Fruit fly (Drosophila melanogaster): ENCODE data around the gene CG7369.

CG7369 gene

dm6 chr3L:22727739-22728335 is 13.8 kb upstream of the CG7369 start, which contains the start of the genes CG14450 and CG11367 (continued):
- TF ChIP-seq Opbp (GFP tag; IDR thresholded peaks at IDR 0.05; ENCODE audit: partially characterized antibody), result peak; percentile 36; the same call in 1 of the 3 replicates
- no peak for TF ChIP-seq CG4854 (GFP tag; optimal IDR thresholded peaks at IDR 0.05)
- TF ChIP-seq CG2116 (GFP tag; optimal IDR thresholded peaks at IDR 0.05), result peak; percentile 75
- no peak for TF ChIP-seq zf30C (GFP tag; optimal IDR thresholded peaks at IDR 0.05)
- TF ChIP-seq CkIIα-i1 (GFP tag; IDR thresholded peaks at IDR 0.05), result no peak
- peak; percentile 7 for TF ChIP-seq CG11723 (GFP tag; optimal IDR thresholded peaks at IDR 0.05)
- no peak for TF ChIP-seq CG11695 (GFP tag; IDR thresholded peaks at IDR 0.05)
- TF ChIP-seq CG6272 (GFP tag; IDR thresholded peaks at IDR 0.05), result no peak
- TF ChIP-seq Oaz (GFP tag; IDR thresholded peaks at IDR 0.05), result no peak
- no peak for TF ChIP-seq fd3F (GFP tag; optimal IDR thresholded peaks at IDR 0.05)
- no peak for TF ChIP-seq z (GFP tag; IDR thresholded peaks at IDR 0.05)
- no peak for TF ChIP-seq CG14667 (GFP tag; IDR thresholded peaks at IDR 0.05)
- TF ChIP-seq Xrp1 (GFP tag; IDR thresholded peaks at IDR 0.05), result peak; percentile 29; the same call in 1 of the 2 replicates
- no peak for TF ChIP-seq en (GFP tag; optimal IDR thresholded peaks at IDR 0.05)
- TF ChIP-seq br (optimal IDR thresholded peaks at IDR 0.05), result no peak
- no peak for TF ChIP-seq al (GFP tag; IDR thresholded peaks at IDR 0.05)
- TF ChIP-seq mld (GFP tag; IDR thresholded peaks at IDR 0.05; ENCODE audit: partially characterized antibody), result no peak
- no peak for TF ChIP-seq CG12744 (GFP tag; optimal IDR thresholded peaks at IDR 0.05)
- peak; percentile 75 for TF ChIP-seq BEAF-32 (GFP tag; optimal IDR thresholded peaks at IDR 0.05)
- no peak for TF ChIP-seq cato (GFP tag; optimal IDR thresholded peaks at IDR 0.05; ENCODE audit: borderline replicate concordance)
- no peak for TF ChIP-seq CG7987 (GFP tag; optimal IDR thresholded peaks at IDR 0.05)
- TF ChIP-seq CG18476 (GFP tag; optimal IDR thresholded peaks at IDR 0.05), result no peak
- TF ChIP-seq org-1 (GFP tag; optimal IDR thresholded peaks at IDR 0.05), result no peak
- TF ChIP-seq CG2120 (GFP tag; optimal IDR thresholded peaks at IDR 0.05), result peak; percentile 10
- TF ChIP-seq chif (GFP tag; optimal IDR thresholded peaks at IDR 0.05), result no peak
- peak; percentile 12 for TF ChIP-seq HmgZ (tag; optimal IDR thresholded peaks at IDR 0.05)
- TF ChIP-seq Nf-YC (tag; optimal IDR thresholded peaks at IDR 0.05), result peak; percentile 69
- no peak for TF ChIP-seq zen2 (GFP tag; IDR thresholded peaks at IDR 0.05; ENCODE audit: partially characterized antibody)
- TF ChIP-seq usp (GFP tag; optimal IDR thresholded peaks at IDR 0.05), result no peak
- TF ChIP-seq dmrt99B (tag; optimal IDR thresholded peaks at IDR 0.05), result no peak
- no peak for TF ChIP-seq run (tag; optimal IDR thresholded peaks at IDR 0.05)
- peak; percentile 16 for TF ChIP-seq scrt (GFP tag; optimal IDR thresholded peaks at IDR 0.05)
- no peak for TF ChIP-seq pita (GFP tag; optimal IDR thresholded peaks at IDR 0.05)
- TF ChIP-seq D19B (GFP tag; optimal IDR thresholded peaks at IDR 0.05), result no peak
- TF ChIP-seq zfh2 (GFP tag; optimal IDR thresholded peaks at IDR 0.05), result no peak
- TF ChIP-seq CG1792 (GFP tag; optimal IDR thresholded peaks at IDR 0.05), result no peak
- no peak; the same call in 1 of the 2 replicates for TF ChIP-seq CG6689 (GFP tag; IDR thresholded peaks at IDR 0.05)
- peak; percentile 46 for TF ChIP-seq CG8290 (GFP tag; optimal IDR thresholded peaks at IDR 0.05)
- TF ChIP-seq CG8290 (tag; optimal IDR thresholded peaks at IDR 0.05), result peak; percentile 26 to 55
- TF ChIP-seq sim (GFP tag; IDR thresholded peaks at IDR 0.05), result no peak
- TF ChIP-seq ERR (GFP tag; optimal IDR thresholded peaks at IDR 0.05), result no peak
- no peak for TF ChIP-seq cg (GFP tag; optimal IDR thresholded peaks at IDR 0.05)
- no peak for TF ChIP-seq ara (GFP tag; IDR thresholded peaks at IDR 0.05)
- TF ChIP-seq CG18764 (GFP tag; optimal IDR thresholded peaks at IDR 0.05), result no peak
- TF ChIP-seq exex (tag; optimal IDR thresholded peaks at IDR 0.05), result peak; percentile 55
- TF ChIP-seq ftz-f1 (GFP tag; optimal IDR thresholded peaks at IDR 0.05), result no peak
- peak; percentile 18; the same call in 1 of the 3 replicates for TF ChIP-seq CG34224 (GFP tag; IDR thresholded peaks at IDR 0.05; ENCODE audit: partially characterized antibody)
- TF ChIP-seq grn (GFP tag; optimal IDR thresholded peaks at IDR 0.05), result peak; percentile 14
- no peak for TF ChIP-seq pan (optimal IDR thresholded peaks at IDR 0.05)
- TF ChIP-seq pan (GFP tag; optimal IDR thresholded peaks at IDR 0.05 in 1 of 2, IDR thresholded peaks at IDR 0.05 in 1 of 2), result no peak
- no peak for TF ChIP-seq CG6654 (GFP tag; optimal IDR thresholded peaks at IDR 0.05)
- TF ChIP-seq twi (tag; optimal IDR thresholded peaks at IDR 0.05), result peak; percentile 65

Measured in whole organism, embryonic.